Worm (Caenorhabditis elegans): ENCODE measurements around the gene nhr-239.

- TF ChIP-seq tbx-37 (GFP tag; conservative IDR thresholded peaks at IDR 0.05) (no peak), ets-7 (tag; optimal IDR thresholded peaks at IDR 0.05) (no peak), B0310.2 (tag; optimal IDR thresholded peaks at IDR 0.05) (no peak), hmg-4 (GFP tag; optimal IDR thresholded peaks at IDR 0.05) (no peak), ama-1 (optimal IDR thresholded peaks at IDR 0.05) (no peak), sea-1 (GFP tag; conservative IDR thresholded peaks at IDR 0.05) (no peak), scrt-1 (GFP tag; IDR thresholded peaks at IDR 0.05) (no peak), hnd-1 (tag; optimal IDR thresholded peaks at IDR 0.05) (no peak), pes-1 (GFP tag; IDR thresholded peaks at IDR 0.05) (no peak), ceh-36 (tag; optimal IDR thresholded peaks at IDR 0.05) (no peak)
Measured at ce11 chrIII:2578563-2578962, 17.1 kb downstream of the nhr-239 start.

Data from whole organism, early embryonic.